Worm (Caenorhabditis elegans): Measurements from ENCODE around the gene col-185.

DNA sequence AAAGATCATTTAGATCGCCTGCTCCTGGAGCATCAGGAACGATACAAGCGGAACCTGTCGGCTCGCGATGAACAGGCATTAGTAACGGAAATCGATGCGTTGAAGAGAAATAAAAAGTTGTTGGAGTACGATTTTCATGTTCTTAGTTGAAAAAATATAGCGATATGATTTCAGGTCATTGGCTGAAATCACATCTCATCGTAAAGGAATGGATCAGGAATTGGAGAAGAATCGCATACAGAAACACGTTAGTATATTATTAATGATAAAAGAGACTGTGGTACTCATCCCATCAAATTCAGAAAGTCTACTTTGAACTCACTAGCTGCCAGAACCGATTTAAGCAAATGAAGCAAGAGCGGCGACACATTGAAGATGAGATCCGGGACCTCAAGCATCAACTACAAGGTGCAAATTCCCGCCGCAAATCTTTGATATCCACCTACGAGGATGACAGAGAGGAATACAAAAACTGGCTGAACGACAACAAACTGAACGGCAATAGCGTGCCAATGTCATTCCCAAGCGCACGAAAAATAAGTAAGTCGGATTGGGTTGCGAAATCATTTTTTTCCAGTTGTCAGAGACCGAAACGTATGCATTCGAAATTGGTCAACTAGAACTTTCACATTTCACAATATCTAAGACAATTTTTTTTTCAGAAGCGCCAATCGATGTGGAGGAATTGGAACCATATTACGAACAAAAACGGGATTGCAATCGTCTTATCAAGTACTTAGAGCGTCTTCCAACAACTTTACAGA, 19.3 kb upstream of the col-185 start:
- TF ChIP-seq W03F9.2 (tag; optimal IDR thresholded peaks at IDR 0.05) (no peak), him-1 (tag; optimal IDR thresholded peaks at IDR 0.05) (no peak), dao-5 (tag; optimal IDR thresholded peaks at IDR 0.05) (no peak)
